Fruit fly (Drosophila melanogaster) whole organism, embryonic: Measurements from ENCODE around the gene CG6481.
A peak's percentile ranks its signal among the peaks of the same experiment; 100 is the strongest.

Experiments used
- Atf3 ChIP-seq: fragments of 200-800 bp; sonication (Bioruptor generic); optimal IDR thresholded peaks from 3 replicates; lab custom pipeline; 2016; ENCODE audit warnings: missing biosample characterization, missing genetic modification characterization
- B-H2 ChIP-seq: fragments of 200-800 bp; sonication (Bioruptor generic); optimal IDR thresholded peaks from 2 replicates; lab custom pipeline; 2018; ENCODE audit warnings: missing biosample characterization, mild to moderate bottlenecking, missing genetic modification characterization
- Bdp1 ChIP-seq: fragments of 200-800 bp; sonication (Bioruptor generic); optimal IDR thresholded peaks from 3 replicates; lab custom pipeline; 2016; ENCODE audit warnings: missing biosample characterization, missing genetic modification characterization
- BtbVII ChIP-seq: fragments of 200-800 bp; sonication (Bioruptor generic); optimal IDR thresholded peaks from 3 replicates; lab custom pipeline; 2017; ENCODE audit warnings: missing biosample characterization, mild to moderate bottlenecking, missing genetic modification characterization
- C15 ChIP-seq: fragments of 200-800 bp; sonication (Bioruptor generic); IDR thresholded peaks from 3 replicates; pipeline ENCODE4 v1.3.6; 2022; ENCODE audit warnings: missing biosample characterization, missing genetic modification characterization
- CG11085 ChIP-seq: fragments of 200-800 bp; sonication (Bioruptor generic); IDR thresholded peaks from 2 replicates; pipeline ENCODE4 v1.3.6; 2022; ENCODE audit warnings: missing biosample characterization, missing genetic modification characterization
- CG12299 ChIP-seq: fragments of 200-800 bp; sonication (Bioruptor generic); optimal IDR thresholded peaks from 2 replicates; lab custom pipeline; 2018; ENCODE audit warnings: missing biosample characterization, mild to moderate bottlenecking, missing genetic modification characterization
- CG14667 ChIP-seq: fragments of 200-800 bp; sonication (Bioruptor generic); IDR thresholded peaks from 2 replicates; pipeline ENCODE4 v1.3.6; 2022; ENCODE audit warnings: missing biosample characterization, missing genetic modification characterization
- CG14710 ChIP-seq: fragments of 200-800 bp; sonication (Bioruptor generic); optimal IDR thresholded peaks from 3 replicates; lab custom pipeline; 2019; ENCODE audit warnings: missing biosample characterization, mild to moderate bottlenecking, missing genetic modification characterization, moderate library complexity
- CG16863 ChIP-seq: fragments of 200-800 bp; sonication (Bioruptor generic); optimal IDR thresholded peaks from 3 replicates; lab custom pipeline; 2016; ENCODE audit warnings: missing biosample characterization, missing genetic modification characterization
- CG17361 ChIP-seq: fragments of 200-800 bp; sonication (Bioruptor generic); IDR thresholded peaks from 3 replicates; pipeline ENCODE4 v1.3.6; 2022; ENCODE audit warnings: missing biosample characterization, missing genetic modification characterization
- CG17912 ChIP-seq: fragments of 200-800 bp; sonication (Bioruptor generic); optimal IDR thresholded peaks from 2 replicates; lab custom pipeline; 2018; ENCODE audit warnings: missing biosample characterization, mild to moderate bottlenecking, missing genetic modification characterization
- CG18764 ChIP-seq: fragments of 200-800 bp; sonication (Bioruptor generic); optimal IDR thresholded peaks from 3 replicates; lab custom pipeline; 2016; ENCODE audit warnings: missing biosample characterization, missing genetic modification characterization
- CG30431 ChIP-seq: fragments of 200-800 bp; sonication (Bioruptor generic); optimal IDR thresholded peaks from 2 replicates; lab custom pipeline; 2017; ENCODE audit warnings: missing biosample characterization, missing genetic modification characterization
- CG3281 ChIP-seq: fragments of 200-800 bp; sonication (Bioruptor generic); optimal IDR thresholded peaks from 3 replicates; lab custom pipeline; 2017; ENCODE audit warnings: missing biosample characterization, mild to moderate bottlenecking, missing genetic modification characterization
- CG4854 ChIP-seq: fragments of 200-800 bp; sonication (Bioruptor generic); optimal IDR thresholded peaks from 2 replicates; lab custom pipeline; 2016; ENCODE audit warnings: missing biosample characterization, missing genetic modification characterization, inconsistent platforms
- CG5180 ChIP-seq: fragments of 200-800 bp; sonication (Bioruptor generic); optimal IDR thresholded peaks from 3 replicates; lab custom pipeline; 2017; ENCODE audit warnings: missing biosample characterization, missing genetic modification characterization, mild to moderate bottlenecking, moderate library complexity, missing genetic modification reagents
- CG6254 ChIP-seq: fragments of 200-800 bp; sonication (Bioruptor generic); optimal IDR thresholded peaks from 3 replicates; lab custom pipeline; 2017; ENCODE audit warnings: mild to moderate bottlenecking, missing biosample characterization, missing genetic modification reagents, missing genetic modification characterization
- CG6854 ChIP-seq: fragments of 200-800 bp; sonication (Bioruptor generic); optimal IDR thresholded peaks from 3 replicates; lab custom pipeline; 2017; ENCODE audit warnings: missing biosample characterization, mild to moderate bottlenecking, missing genetic modification characterization
- CG7271 ChIP-seq: fragments of 200-800 bp; sonication (Bioruptor generic); optimal IDR thresholded peaks from 2 replicates; lab custom pipeline; 2018; ENCODE audit warnings: missing biosample characterization, mild to moderate bottlenecking, missing genetic modification characterization, moderate library complexity
- CG7839 ChIP-seq: fragments of 200-800 bp; sonication (Bioruptor generic); optimal IDR thresholded peaks from 3 replicates; lab custom pipeline; 2018; ENCODE audit warnings: missing biosample characterization, mild to moderate bottlenecking, missing genetic modification characterization, moderate library complexity
- CG8388 ChIP-seq: fragments of 200-800 bp; sonication (Bioruptor generic); optimal IDR thresholded peaks from 2 replicates; lab custom pipeline; 2019; ENCODE audit warnings: missing biosample characterization, mild to moderate bottlenecking, missing genetic modification characterization, moderate library complexity
- CG9727 ChIP-seq: fragments of 200-800 bp; sonication (Bioruptor generic); optimal IDR thresholded peaks from 3 replicates; lab custom pipeline; 2017; ENCODE audit warnings: missing biosample characterization, mild to moderate bottlenecking, missing genetic modification characterization
- CTCF ChIP-seq: fragments of 200-800 bp; sonication (Bioruptor generic); optimal IDR thresholded peaks from 2 replicates; lab custom pipeline; 2017; ENCODE audit warnings: missing biosample characterization, mild to moderate bottlenecking, missing genetic modification characterization, moderate library complexity
- Dek ChIP-seq: fragments of 200-800 bp; sonication (Bioruptor generic); optimal IDR thresholded peaks from 3 replicates; lab custom pipeline; 2019; ENCODE audit warnings: missing biosample characterization, mild to moderate bottlenecking, missing genetic modification characterization, moderate library complexity
- HLH4C ChIP-seq: fragments of 200-800 bp; sonication (Bioruptor generic); IDR thresholded peaks from 3 replicates; pipeline ENCODE4 v1.3.6; 2022; ENCODE audit warnings: missing biosample characterization, missing genetic modification characterization; ENCODE audit not compliant: partially characterized antibody
- Meics ChIP-seq: fragments of 200-800 bp; sonication (Bioruptor generic); optimal IDR thresholded peaks from 2 replicates; lab custom pipeline; 2017; ENCODE audit warnings: missing biosample characterization, mild to moderate bottlenecking, missing genetic modification characterization
- Neu2 ChIP-seq: fragments of 200-800 bp; sonication (Bioruptor generic); optimal IDR thresholded peaks from 3 replicates; lab custom pipeline; 2016; ENCODE audit warnings: missing biosample characterization, missing genetic modification characterization, borderline replicate concordance
- Sox102F ChIP-seq: fragments of 200-800 bp; sonication (Bioruptor generic); optimal IDR thresholded peaks from 2 replicates; lab custom pipeline; 2018; ENCODE audit warnings: missing biosample characterization, mild to moderate bottlenecking, missing genetic modification characterization, moderate library complexity
- Ssrp ChIP-seq: fragments of 200-800 bp; sonication (Bioruptor generic); optimal IDR thresholded peaks from 2 replicates; lab custom pipeline; 2018; ENCODE audit warnings: missing biosample characterization, mild to moderate bottlenecking, missing genetic modification characterization, moderate library complexity
- Stat92E ChIP-seq, 3 experiments: fragments of >200 bp in 2 of 3; fragments of 200-800 bp in 1 of 3; sonication (Bioruptor generic) in 1 of 3; optimal IDR thresholded peaks; 2 replicates each; lab custom pipeline; 2017 to 2019; ENCODE audit warnings: missing biosample characterization in 3 of 3, missing genetic modification characterization in 3 of 3, mild to moderate bottlenecking in 1 of 3, moderate library complexity in 1 of 3
- Vsx1 ChIP-seq: fragments of 200-800 bp; sonication (Bioruptor generic); optimal IDR thresholded peaks from 2 replicates; lab custom pipeline; 2017; ENCODE audit warnings: missing biosample characterization, mild to moderate bottlenecking, missing genetic modification characterization, missing genetic modification reagents
- az2 ChIP-seq: fragments of 200-800 bp; sonication (Bioruptor generic); optimal IDR thresholded peaks from 3 replicates; lab custom pipeline; 2016; ENCODE audit warnings: missing biosample characterization, missing genetic modification characterization
- btn ChIP-seq: fragments of 200-800 bp; sonication (Bioruptor generic); optimal IDR thresholded peaks from 2 replicates; lab custom pipeline; 2016; ENCODE audit warnings: missing biosample characterization, missing genetic modification characterization
- cad ChIP-seq: fragments of >200 bp; optimal IDR thresholded peaks from 2 replicates; lab custom pipeline; 2017; ENCODE audit warnings: missing biosample characterization, missing genetic modification characterization
- da ChIP-seq: fragments of 200-800 bp; sonication (Bioruptor generic); optimal IDR thresholded peaks from 2 replicates; lab custom pipeline; 2016; ENCODE audit warnings: missing biosample characterization, missing genetic modification characterization
- danr ChIP-seq: fragments of 200-800 bp; sonication (Bioruptor generic); IDR thresholded peaks from 2 replicates; pipeline ENCODE4 v1.3.6; 2022; ENCODE audit warnings: missing biosample characterization, missing genetic modification characterization
- disco-r ChIP-seq: fragments of 200-800 bp; sonication (Bioruptor generic); optimal IDR thresholded peaks from 2 replicates; lab custom pipeline; 2016; ENCODE audit warnings: missing biosample characterization, missing genetic modification characterization
- dm ChIP-seq: fragments of 200-800 bp; sonication (Bioruptor generic); optimal IDR thresholded peaks from 3 replicates; lab custom pipeline; 2016; ENCODE audit warnings: missing biosample characterization, missing genetic modification characterization
- esg ChIP-seq: fragments of 200-800 bp; sonication (Bioruptor generic); conservative IDR thresholded peaks from 2 replicates; pipeline ENCODE4 v1.3.6; 2022; ENCODE audit warnings: missing biosample characterization, missing genetic modification characterization
- fru ChIP-seq: fragments of >200 bp; optimal IDR thresholded peaks from 2 replicates; lab custom pipeline; 2017
- kay ChIP-seq: fragments of 200-800 bp; sonication (Bioruptor generic); optimal IDR thresholded peaks from 2 replicates; lab custom pipeline; 2016; ENCODE audit warnings: missing biosample characterization, missing genetic modification characterization
- lilli ChIP-seq: fragments of 200-800 bp; sonication (Bioruptor generic); optimal IDR thresholded peaks from 3 replicates; lab custom pipeline; 2016; ENCODE audit warnings: missing biosample characterization, missing genetic modification characterization
- lmd ChIP-seq: fragments of 200-800 bp; sonication (Bioruptor generic); IDR thresholded peaks from 2 replicates; pipeline ENCODE4 v1.3.6; 2022; ENCODE audit warnings: missing biosample characterization, missing genetic modification characterization
- peb ChIP-seq: fragments of 200-800 bp; sonication (Bioruptor generic); IDR thresholded peaks from 2 replicates; pipeline ENCODE4 v1.3.6; 2022; ENCODE audit warnings: missing biosample characterization, missing genetic modification characterization
- salm ChIP-seq: fragments of 200-800 bp; sonication (Bioruptor generic); optimal IDR thresholded peaks from 2 replicates; lab custom pipeline; 2018; ENCODE audit warnings: missing biosample characterization, mild to moderate bottlenecking, missing genetic modification characterization
- scrt ChIP-seq: fragments of 200-800 bp; sonication (Bioruptor generic); optimal IDR thresholded peaks from 2 replicates; lab custom pipeline; 2018; ENCODE audit warnings: missing biosample characterization, mild to moderate bottlenecking, missing genetic modification characterization, moderate library complexity
- sd ChIP-seq: fragments of 200-800 bp; sonication (Bioruptor generic); optimal IDR thresholded peaks from 3 replicates; lab custom pipeline; 2018; ENCODE audit warnings: missing biosample characterization, mild to moderate bottlenecking, missing genetic modification characterization, moderate library complexity
- slp2 ChIP-seq: fragments of 200-800 bp; sonication (Bioruptor generic); optimal IDR thresholded peaks from 2 replicates; lab custom pipeline; 2016; ENCODE audit warnings: missing biosample characterization, missing genetic modification characterization
- ssp ChIP-seq: fragments of 200-800 bp; sonication (Bioruptor generic); IDR thresholded peaks from 2 replicates; pipeline ENCODE4 v1.3.6; 2022; ENCODE audit warnings: missing biosample characterization, missing genetic modification characterization
- stwl ChIP-seq: fragments of 200-800 bp; sonication (Bioruptor generic); optimal IDR thresholded peaks from 3 replicates; lab custom pipeline; 2018; ENCODE audit warnings: missing biosample characterization, mild to moderate bottlenecking, missing genetic modification characterization, moderate library complexity
- zfh2 ChIP-seq: fragments of 200-800 bp; sonication (Bioruptor generic); optimal IDR thresholded peaks from 2 replicates; lab custom pipeline; 2016; ENCODE audit warnings: missing biosample characterization, missing genetic modification characterization

CG6481 gene

DNA sequence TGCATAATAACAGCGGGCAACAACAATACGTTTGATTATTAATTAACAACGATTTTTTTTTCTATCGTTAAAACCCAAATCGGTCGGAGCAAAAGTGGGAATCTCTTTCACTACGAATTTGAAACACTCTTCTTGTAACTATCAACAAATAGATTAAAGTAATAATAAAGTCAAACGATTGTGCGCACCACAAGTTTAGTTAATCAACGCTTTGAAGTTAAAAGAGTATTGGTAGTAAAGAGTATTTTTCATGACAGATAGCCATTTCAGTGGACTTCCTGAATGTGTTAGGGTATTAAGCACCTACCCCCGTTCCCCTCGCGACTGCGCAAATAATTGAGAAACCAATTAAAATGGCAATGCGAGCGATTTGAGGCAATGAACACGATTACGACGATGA is 24.5 kb upstream of the CG6481 start (continued):
- TF ChIP-seq C15 (GFP tag; lab: Robert Waterston, UW) (0 out of 3 replicates have a peak, but pooled peaks have one; percentile 57), salm (tag; lab: Kevin White, UChicago) (peak; percentile 27), sd (tag; lab: Kevin White, UChicago) (peak; percentile 33), BtbVII (peak; percentile 58), Dek (tag; lab: Kevin White, UChicago) (peak; percentile 68), btn (GFP tag; lab: Kevin White, UChicago) (peak; percentile 47), CG11085 (GFP tag; lab: Robert Waterston, UW) (peak; percentile 75), CG9727 (peak; percentile 68), fru (lab: Kevin White, UChicago) (no peak), CG7839 (peak; percentile 84), Neu2 (GFP tag; lab: Kevin White, UChicago) (no peak), peb (peak; percentile 55; the same call in 1 of the 2 replicates), CG4854 (GFP tag; lab: Kevin White, UChicago) (peak; percentile 46), CG6854 (GFP tag; lab: Kevin White, UChicago) (peak; percentile 46), stwl (no peak), danr (peak; percentile 77), ssp (peak; percentile 71), CG12299 (tag; lab: Kevin White, UChicago) (peak; percentile 65), B-H2 (GFP tag; lab: Kevin White, UChicago) (peak; percentile 52), CG6254 (GFP tag; lab: Kevin White, UChicago) (no peak), HLH4C (GFP tag; lab: Robert Waterston, UW) (no peak), Vsx1 (GFP tag; lab: Kevin White, UChicago) (peak; percentile 50), CG3281 (peak; percentile 77), Ssrp (tag; lab: Kevin White, UChicago) (peak; percentile 69), lilli (GFP tag; lab: Kevin White, UChicago) (peak; percentile 83), CG17361 (GFP tag; lab: Robert Waterston, UW) (peak; percentile 75), CG8388 (GFP tag; lab: Kevin White, UChicago) (peak; percentile 47), slp2 (GFP tag; lab: Kevin White, UChicago) (peak; percentile 51), scrt (peak; percentile 66), CG16863 (GFP tag; lab: Kevin White, UChicago) (peak; percentile 71), CG5180 (GFP tag; lab: Kevin White, UChicago) (peak; percentile 62), CG18764 (GFP tag; lab: Kevin White, UChicago) (peak; percentile 47), Bdp1 (GFP tag; lab: Kevin White, UChicago) (peak; percentile 51), disco-r (GFP tag; lab: Kevin White, UChicago) (peak; percentile 62), CG14710 (tag; lab: Kevin White, UChicago) (peak; percentile 26), dm (GFP tag; lab: Kevin White, UChicago) (peak; percentile 40), kay (GFP tag; lab: Kevin White, UChicago) (peak; percentile 52), az2 (GFP tag; lab: Kevin White, UChicago) (peak; percentile 68), Meics (peak; percentile 78), lmd (GFP tag; lab: Robert Waterston, UW) (peak; percentile 89), CTCF (GFP tag; lab: Kevin White, UChicago) (no peak), CG30431 (GFP tag; lab: Kevin White, UChicago) (peak; percentile 26), cad (no peak), zfh2 (GFP tag; lab: Kevin White, UChicago) (peak; percentile 76), esg (peak; percentile 82), Atf3 (GFP tag; lab: Kevin White, UChicago) (peak; percentile 52), CG7271 (tag; lab: Kevin White, UChicago) (no peak), CG17912 (GFP tag; lab: Kevin White, UChicago) (no peak), Stat92E (GFP tag; optimal IDR thresholded peaks at IDR 0.05; lab: Kevin White, UChicago) (no peak), Sox102F (GFP tag; lab: Kevin White, UChicago) (peak; percentile 83), CG14667 (GFP tag; lab: Robert Waterston, UW) (peak; percentile 81), da (GFP tag; lab: Kevin White, UChicago) (no peak)
